Fruit fly (Drosophila melanogaster): ENCODE results near the gene Pus1.

Pus1 gene

dm6 chr3R:20579816-20580215 is 12.7 kb downstream of the Pus1 start, which contains the start of the genes EloB and Srp14 (continued):
- peak; percentile 62; the same call in 1 of the 2 replicates for TF ChIP-seq CG11085 (GFP tag; IDR thresholded peaks at IDR 0.05)
- no peak for TF ChIP-seq Ravus (GFP tag; IDR thresholded peaks at IDR 0.05)
- peak; percentile 84 for TF ChIP-seq CG13624 (GFP tag; optimal IDR thresholded peaks at IDR 0.05)
- TF ChIP-seq Dad (GFP tag; optimal IDR thresholded peaks at IDR 0.05), result peak; percentile 81
- peak; percentile 81 for TF ChIP-seq ind (GFP tag; optimal IDR thresholded peaks at IDR 0.05)
- peak; percentile 75 for TF ChIP-seq CG1024 (GFP tag; IDR thresholded peaks at IDR 0.05)
- peak; percentile 52 for TF ChIP-seq CG12236 (GFP tag; optimal IDR thresholded peaks at IDR 0.05)
- peak; percentile 76 for TF ChIP-seq pum (GFP tag; optimal IDR thresholded peaks at IDR 0.05)
- peak; percentile 27 for TF ChIP-seq CG3407 (GFP tag; optimal IDR thresholded peaks at IDR 0.05)
- peak; percentile 45 for TF ChIP-seq CG6683 (GFP tag; optimal IDR thresholded peaks at IDR 0.05)
- no peak for TF ChIP-seq usp (GFP tag; optimal IDR thresholded peaks at IDR 0.05)
- no peak for TF ChIP-seq br (optimal IDR thresholded peaks at IDR 0.05)
- TF ChIP-seq Taf1 (GFP tag; IDR thresholded peaks at IDR 0.05), result peak; percentile 44; the same call in 1 of the 2 replicates
- no peak for TF ChIP-seq CG15269 (tag; optimal IDR thresholded peaks at IDR 0.05)
- TF ChIP-seq CG31388 (GFP tag; optimal IDR thresholded peaks at IDR 0.05), result peak; percentile 46
- TF ChIP-seq gfzf (GFP tag; optimal IDR thresholded peaks at IDR 0.05), result peak; percentile 78
- TF ChIP-seq Oaz (GFP tag; IDR thresholded peaks at IDR 0.05), result no peak
- TF ChIP-seq Sry-δ (GFP tag; optimal IDR thresholded peaks at IDR 0.05), result peak; percentile 99
- TF ChIP-seq CG6791 (GFP tag; IDR thresholded peaks at IDR 0.05; ENCODE audit: partially characterized antibody), result peak; percentile 96
- TF ChIP-seq CG13775 (GFP tag; optimal IDR thresholded peaks at IDR 0.05), result peak; percentile 87
- peak; percentile 87 for TF ChIP-seq CG12769 (tag; optimal IDR thresholded peaks at IDR 0.05)
- peak; percentile 82 for TF ChIP-seq Bteb2 (GFP tag; optimal IDR thresholded peaks at IDR 0.05)
- peak; percentile 86 for TF ChIP-seq CG2712 (tag; optimal IDR thresholded peaks at IDR 0.05)
- peak; percentile 17 for TF ChIP-seq nom (GFP tag; optimal IDR thresholded peaks at IDR 0.05)
- TF ChIP-seq Tbp (GFP tag; optimal IDR thresholded peaks at IDR 0.05), result no peak
- TF ChIP-seq Ptx1 (GFP tag; IDR thresholded peaks at IDR 0.05), result peak; percentile 80
- no peak for TF ChIP-seq Dfd (GFP tag; optimal IDR thresholded peaks at IDR 0.05)
- peak; percentile 97 for TF ChIP-seq CG34224 (GFP tag; IDR thresholded peaks at IDR 0.05; ENCODE audit: partially characterized antibody)
- peak; percentile 80 for TF ChIP-seq CG17328 (GFP tag; IDR thresholded peaks at IDR 0.05)
- TF ChIP-seq pzg (GFP tag; optimal IDR thresholded peaks at IDR 0.05), result peak; percentile 92
- no peak for TF ChIP-seq Lpt (GFP tag; optimal IDR thresholded peaks at IDR 0.05)
- peak; percentile 42 for TF ChIP-seq CG2875 (GFP tag; optimal IDR thresholded peaks at IDR 0.05)
- TF ChIP-seq hkb (optimal IDR thresholded peaks at IDR 0.05), result peak; percentile 43
- TF ChIP-seq hkb (GFP tag; IDR thresholded peaks at IDR 0.05), result peak; percentile 78
- peak; percentile 77 for TF ChIP-seq CG18262 (tag; optimal IDR thresholded peaks at IDR 0.05)
- peak; percentile 94 for TF ChIP-seq vnd (GFP tag; IDR thresholded peaks at IDR 0.05; ENCODE audit: partially characterized antibody)
- TF ChIP-seq unpg (GFP tag; optimal IDR thresholded peaks at IDR 0.05), result peak; percentile 85
- TF ChIP-seq CG4328 (GFP tag; optimal IDR thresholded peaks at IDR 0.05), result peak; percentile 65
- peak; percentile 78 for TF ChIP-seq lmd (GFP tag; IDR thresholded peaks at IDR 0.05)
- TF ChIP-seq CG31441 (GFP tag; IDR thresholded peaks at IDR 0.05), result peak; percentile 80; the same call in 1 of the 2 replicates
- peak; percentile 47 for TF ChIP-seq CG30431 (GFP tag; optimal IDR thresholded peaks at IDR 0.05)
- peak; percentile 95 for TF ChIP-seq CG9932 (GFP tag; IDR thresholded peaks at IDR 0.05)
- peak; percentile 52 for TF ChIP-seq run (tag; optimal IDR thresholded peaks at IDR 0.05)
- no peak for TF ChIP-seq CG10321 (GFP tag; IDR thresholded peaks at IDR 0.05)
- peak; percentile 39 for TF ChIP-seq CG4282 (GFP tag; optimal IDR thresholded peaks at IDR 0.05)
- TF ChIP-seq ssp (GFP tag; IDR thresholded peaks at IDR 0.05), result peak; percentile 54
- TF ChIP-seq CG11247 (GFP tag; IDR thresholded peaks at IDR 0.05), result peak; percentile 72
- peak; percentile 80 for TF ChIP-seq HLH54F (GFP tag; optimal IDR thresholded peaks at IDR 0.05)
- no peak for TF ChIP-seq D19A (tag; optimal IDR thresholded peaks at IDR 0.05)
- peak; percentile 35 for TF ChIP-seq CG4707 (GFP tag; optimal IDR thresholded peaks at IDR 0.05)
- peak; percentile 54 for TF ChIP-seq kni (GFP tag; optimal IDR thresholded peaks at IDR 0.05)
- peak; percentile 85 for TF ChIP-seq CG2116 (GFP tag; optimal IDR thresholded peaks at IDR 0.05)

All from whole organism, embryonic.